Worm (Caenorhabditis elegans) whole organism, L3 larva: ENCODE results near the gene str-200.
A peak's percentile ranks its signal among the peaks of the same experiment; 100 is the strongest.
"Not testable (repeated sequence)": the region's sequence is repeated elsewhere in the genome, so short reads cannot be mapped to it uniquely, and the experiment has no call there.

Experiments
- R02D3.7 ChIP-seq: fragments of 150-350 bp; optimal IDR thresholded peaks from 2 replicates; lab custom pipeline; 2014; ENCODE audit warnings: missing biosample characterization, missing genetic modification characterization
- ama-1 ChIP-seq: fragments of 150-350 bp; optimal IDR thresholded peaks from 2 replicates; lab custom pipeline; 2018
- ceh-16 ChIP-seq: sonication (generic microtip); optimal IDR thresholded peaks from 2 replicates; lab custom pipeline; 2017; ENCODE audit warnings: missing biosample characterization, missing genetic modification characterization
- ceh-28 ChIP-seq: fragments of 150-350 bp; optimal IDR thresholded peaks from 2 replicates; lab custom pipeline; 2014; ENCODE audit warnings: missing biosample characterization, missing genetic modification reagents, missing genetic modification characterization
- ceh-82 ChIP-seq: fragments of 150-350 bp; optimal IDR thresholded peaks from 2 replicates; lab custom pipeline; 2014; ENCODE audit warnings: missing biosample characterization, missing genetic modification characterization
- elt-2 ChIP-seq: sonication (generic microtip); optimal IDR thresholded peaks from 2 replicates; lab custom pipeline; 2016; ENCODE audit warnings: missing genetic modification reagents, mild to moderate bottlenecking, missing genetic modification characterization, missing compliant biosample characterization
- fkh-2 ChIP-seq: fragments of 150-350 bp; optimal IDR thresholded peaks from 2 replicates; lab custom pipeline; 2014; ENCODE audit warnings: missing biosample characterization, missing genetic modification reagents, missing genetic modification characterization
- hmg-11 ChIP-seq: sonication (generic microtip); optimal IDR thresholded peaks from 2 replicates; lab custom pipeline; 2016; ENCODE audit warnings: missing genetic modification characterization, missing compliant biosample characterization
- lsy-12 ChIP-seq: sonication (generic microtip); optimal IDR thresholded peaks from 2 replicates; lab custom pipeline; 2016; ENCODE audit warnings: mild to moderate bottlenecking, missing genetic modification characterization, missing compliant biosample characterization
- mml-1 ChIP-seq: fragments of 150-350 bp; sonication (generic microtip); optimal IDR thresholded peaks from 3 replicates; lab custom pipeline; 2014; ENCODE audit warnings: missing biosample characterization, missing genetic modification characterization
- nfya-1 ChIP-seq: sonication (generic microtip); optimal IDR thresholded peaks from 2 replicates; lab custom pipeline; 2017; ENCODE audit warnings: missing genetic modification characterization, mild to moderate bottlenecking, missing compliant biosample characterization, antibody characterized with exemption, moderate library complexity; ENCODE audit not compliant: insufficient read depth
- nhr-12 ChIP-seq: fragments of 150-350 bp; optimal IDR thresholded peaks from 2 replicates; lab custom pipeline; 2014; ENCODE audit warnings: missing biosample characterization, missing genetic modification characterization
- nhr-67 ChIP-seq: fragments of 150-350 bp; optimal IDR thresholded peaks from 2 replicates; lab custom pipeline; 2014; ENCODE audit warnings: missing biosample characterization, missing genetic modification characterization
- nhr-77 ChIP-seq: fragments of 150-350 bp; optimal IDR thresholded peaks from 2 replicates; lab custom pipeline; 2014; ENCODE audit warnings: missing biosample characterization, missing genetic modification characterization
- skn-1 ChIP-seq: fragments of 150-350 bp; optimal IDR thresholded peaks from 2 replicates; lab custom pipeline; 2014; ENCODE audit warnings: missing biosample characterization, missing genetic modification characterization
- snpc-4 ChIP-seq: fragments of 150-350 bp; optimal IDR thresholded peaks from 2 replicates; lab custom pipeline; 2014; ENCODE audit warnings: missing biosample characterization, missing genetic modification characterization
- tbx-2 ChIP-seq: sonication (generic microtip); optimal IDR thresholded peaks from 2 replicates; lab custom pipeline; 2016; ENCODE audit warnings: mild to moderate bottlenecking, missing genetic modification characterization, missing compliant biosample characterization
- unc-62 ChIP-seq: fragments of 150-350 bp; sonication (generic microtip); optimal IDR thresholded peaks from 4 replicates; lab custom pipeline; 2014; ENCODE audit warnings: missing biosample characterization, missing genetic modification reagents, missing genetic modification characterization

Gene str-200

DNA sequence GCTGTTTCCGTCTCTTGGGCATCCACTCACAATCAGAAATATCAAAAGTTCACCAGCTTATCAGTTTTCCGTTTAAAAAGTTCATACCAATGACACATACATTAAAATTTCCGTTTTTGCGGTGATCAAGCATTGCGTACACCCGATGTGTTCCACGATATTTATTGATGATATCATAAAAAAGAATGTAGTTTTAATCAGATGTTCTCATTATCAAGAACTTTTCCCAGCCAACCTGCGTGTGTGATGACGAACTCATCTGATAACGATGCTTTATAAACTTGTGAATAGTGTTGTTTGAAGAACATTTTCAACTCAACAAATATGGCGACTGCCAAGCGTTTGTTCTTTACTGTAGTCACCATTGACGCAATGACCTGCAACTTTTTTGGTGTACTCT lies 41.1 kb downstream of the str-200 start, which contains the start of gene clc-21:
clc-21 (plus strand) TSS at position 301 of the 400 bp plus-strand sequence.
- TF ChIP-seq ama-1 (lab: Kevin White, UChicago), result no peak
- peak; percentile 56 for TF ChIP-seq elt-2 (tag; lab: Kevin White, UChicago)
- TF ChIP-seq hmg-11 (tag; lab: Kevin White, UChicago), result no peak
- TF ChIP-seq, all 47 proteins: peak for 1

DNA sequence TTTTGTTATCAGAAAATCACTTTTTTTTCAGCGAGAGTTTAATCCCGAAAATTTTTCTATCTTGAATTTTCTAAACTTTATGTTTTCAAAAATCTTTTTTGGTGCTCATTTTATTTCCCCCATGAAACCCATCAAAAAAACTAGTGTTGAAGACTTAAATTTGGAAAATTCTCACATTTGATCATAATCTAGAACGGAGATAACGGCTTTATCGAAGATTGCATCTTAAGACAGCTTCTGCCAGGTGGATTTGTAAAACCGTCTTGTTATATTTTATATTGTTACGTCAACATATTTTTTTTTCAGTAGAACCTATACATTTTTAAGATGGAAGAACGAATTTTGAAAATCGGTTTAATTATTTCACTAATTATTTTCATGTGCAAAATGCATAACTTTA lies 43.0 kb downstream of the str-200 start, which contains the start of gene T27C5.12:
T27C5.12 (plus strand) TSS at position 301 of the 400 bp plus-strand sequence.
- no peak for TF ChIP-seq ceh-16
- TF ChIP-seq mml-1 (tag; lab: Kevin White, UChicago), result no peak
- no peak for TF ChIP-seq lsy-12 (tag; lab: Kevin White, UChicago)
- no peak for TF ChIP-seq fkh-2 (tag; lab: Kevin White, UChicago)
- no peak for TF ChIP-seq skn-1
- no peak for TF ChIP-seq nfya-1 (tag; lab: Kevin White, UChicago)
- no peak for TF ChIP-seq snpc-4 (tag; lab: Kevin White, UChicago)
- no peak for TF ChIP-seq R02D3.7 (tag; lab: Kevin White, UChicago)
- no peak for TF ChIP-seq ceh-28 (tag; lab: Kevin White, UChicago)
- no peak for TF ChIP-seq nhr-12
- TF ChIP-seq nhr-77 (tag; lab: Kevin White, UChicago), result no peak
- no peak for TF ChIP-seq unc-62 (GFP tag; lab: Kevin White, UChicago)
- TF ChIP-seq ceh-82 (tag; lab: Kevin White, UChicago), result no peak
- no peak for TF ChIP-seq tbx-2
- TF ChIP-seq, all 47 proteins: peak for 0

DNA sequence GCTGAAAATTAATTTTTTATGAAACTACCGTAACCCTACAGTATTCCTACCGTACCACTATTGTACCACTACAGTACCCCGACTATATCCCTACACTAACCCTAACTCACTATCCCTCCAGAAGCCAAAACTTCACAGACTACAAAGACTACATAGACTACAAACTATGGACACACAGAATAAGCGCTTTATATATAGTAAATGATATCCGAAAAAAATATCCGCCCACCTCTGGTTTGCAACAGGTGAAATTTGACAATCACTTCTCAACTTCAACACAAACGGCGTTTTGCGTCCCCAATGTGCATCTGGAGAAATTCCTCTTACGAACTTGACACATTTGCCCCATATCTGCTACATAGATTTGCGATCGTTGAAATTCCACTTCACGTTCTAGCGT lies 48.0 kb downstream of the str-200 start, which contains the start of gene srh-132:
srh-132 (plus strand) TSS at position 301 of the 400 bp plus-strand sequence.
- not testable (repeated sequence) for TF ChIP-seq nhr-67; snpc-4 (tag; lab: Kevin White, UChicago); nfya-1 (tag; lab: Kevin White, UChicago)
